Fruit fly (Drosophila melanogaster) whole organism, embryonic: ENCODE measurements around the gene CG10431.

ENCODE experiments used
- Aef1 ChIP-seq: fragments of 200-800 bp; sonication (Bioruptor generic); IDR thresholded peaks from 3 replicates; pipeline ENCODE4 v1.3.6; 2022; ENCODE audit warnings: missing biosample characterization, missing genetic modification characterization
- CG10366 ChIP-seq: fragments of 200-800 bp; sonication (Bioruptor generic); IDR thresholded peaks from 2 replicates; pipeline ENCODE4 v1.3.6; 2022; ENCODE audit warnings: missing biosample characterization, missing genetic modification characterization
- CG10654 ChIP-seq: fragments of 200-800 bp; sonication (Bioruptor generic); optimal IDR thresholded peaks from 2 replicates; lab custom pipeline; 2016; ENCODE audit warnings: missing biosample characterization, missing genetic modification characterization
- CG12236 ChIP-seq: fragments of 200-800 bp; sonication (Bioruptor generic); optimal IDR thresholded peaks from 2 replicates; lab custom pipeline; 2016; ENCODE audit warnings: missing biosample characterization, missing genetic modification characterization
- CG12659 ChIP-seq: fragments of 200-800 bp; sonication (Bioruptor generic); optimal IDR thresholded peaks from 3 replicates; lab custom pipeline; 2017; ENCODE audit warnings: mild to moderate bottlenecking, missing biosample characterization, missing genetic modification reagents, missing genetic modification characterization
- CG12744 ChIP-seq: fragments of 200-800 bp; sonication (Bioruptor generic); optimal IDR thresholded peaks from 2 replicates; lab custom pipeline; 2016; ENCODE audit warnings: missing biosample characterization, missing genetic modification characterization
- CG13296 ChIP-seq: fragments of 200-800 bp; sonication (Bioruptor generic); optimal IDR thresholded peaks from 3 replicates; lab custom pipeline; 2018; ENCODE audit warnings: missing biosample characterization, mild to moderate bottlenecking, missing genetic modification characterization
- CG13775 ChIP-seq: fragments of 200-800 bp; sonication (Bioruptor generic); optimal IDR thresholded peaks from 3 replicates; lab custom pipeline; 2017; ENCODE audit warnings: missing biosample characterization, mild to moderate bottlenecking, missing genetic modification characterization
- CG17568 ChIP-seq: fragments of 200-800 bp; sonication (Bioruptor generic); optimal IDR thresholded peaks from 2 replicates; lab custom pipeline; 2018; ENCODE audit warnings: missing biosample characterization, mild to moderate bottlenecking, missing genetic modification characterization, moderate library complexity
- CG2120 ChIP-seq: fragments of 200-800 bp; sonication (Bioruptor generic); optimal IDR thresholded peaks from 3 replicates; lab custom pipeline; 2016; ENCODE audit warnings: missing biosample characterization, missing genetic modification characterization
- CG30403 ChIP-seq: fragments of 200-800 bp; sonication (Bioruptor generic); optimal IDR thresholded peaks from 3 replicates; lab custom pipeline; 2016; ENCODE audit warnings: missing biosample characterization, missing genetic modification characterization
- CG3065 ChIP-seq: fragments of 200-800 bp; sonication (Bioruptor generic); optimal IDR thresholded peaks from 2 replicates; lab custom pipeline; 2016; ENCODE audit warnings: missing biosample characterization, missing genetic modification characterization
- CG4328 ChIP-seq: fragments of 200-800 bp; sonication (Bioruptor generic); optimal IDR thresholded peaks from 3 replicates; lab custom pipeline; 2017; ENCODE audit warnings: missing biosample characterization, missing genetic modification reagents, missing genetic modification characterization
- CG4424 ChIP-seq: fragments of 200-800 bp; sonication (Bioruptor generic); optimal IDR thresholded peaks from 3 replicates; lab custom pipeline; 2016; ENCODE audit warnings: missing biosample characterization, missing genetic modification characterization
- CG6765 ChIP-seq: fragments of 200-800 bp; sonication (Bioruptor generic); optimal IDR thresholded peaks from 3 replicates; lab custom pipeline; 2017; ENCODE audit warnings: missing biosample characterization, mild to moderate bottlenecking, missing genetic modification characterization
- CG6854 ChIP-seq: fragments of 200-800 bp; sonication (Bioruptor generic); optimal IDR thresholded peaks from 3 replicates; lab custom pipeline; 2017; ENCODE audit warnings: missing biosample characterization, mild to moderate bottlenecking, missing genetic modification characterization
- CG7839 ChIP-seq: fragments of 200-800 bp; sonication (Bioruptor generic); optimal IDR thresholded peaks from 3 replicates; lab custom pipeline; 2018; ENCODE audit warnings: missing biosample characterization, mild to moderate bottlenecking, missing genetic modification characterization, moderate library complexity
- CG7963 ChIP-seq: fragments of 200-800 bp; sonication (Bioruptor generic); IDR thresholded peaks from 3 replicates; pipeline ENCODE4 v1.3.6; 2022; ENCODE audit warnings: missing biosample characterization, missing genetic modification characterization; ENCODE audit not compliant: partially characterized antibody
- CG8281 ChIP-seq: fragments of 200-800 bp; sonication (Bioruptor generic); optimal IDR thresholded peaks from 2 replicates; lab custom pipeline; 2018; ENCODE audit warnings: missing biosample characterization, mild to moderate bottlenecking, missing genetic modification characterization, moderate library complexity
- CG8359 ChIP-seq: fragments of 200-800 bp; sonication (Bioruptor generic); optimal IDR thresholded peaks from 2 replicates; lab custom pipeline; 2017; ENCODE audit warnings: missing biosample characterization, mild to moderate bottlenecking, missing genetic modification characterization, borderline replicate concordance
- CG9437 ChIP-seq: fragments of 200-800 bp; sonication (Bioruptor generic); optimal IDR thresholded peaks from 2 replicates; lab custom pipeline; 2018; ENCODE audit warnings: missing biosample characterization, mild to moderate bottlenecking, missing genetic modification characterization
- CG9817 ChIP-seq: fragments of 200-800 bp; sonication (Bioruptor generic); optimal IDR thresholded peaks from 2 replicates; lab custom pipeline; 2018; ENCODE audit warnings: missing biosample characterization, mild to moderate bottlenecking, missing genetic modification characterization, moderate library complexity
- E2f2 ChIP-seq: fragments of 200-800 bp; sonication (Bioruptor generic); IDR thresholded peaks from 2 replicates; pipeline ENCODE4 v1.3.6; 2022; ENCODE audit warnings: missing biosample characterization, missing genetic modification characterization
- Hand ChIP-seq: fragments of 200-800 bp; sonication (Bioruptor generic); optimal IDR thresholded peaks from 2 replicates; lab custom pipeline; 2017; ENCODE audit warnings: mild to moderate bottlenecking, missing biosample characterization, missing genetic modification reagents, missing genetic modification characterization
- Hr39 ChIP-seq: fragments of >200 bp; optimal IDR thresholded peaks from 2 replicates; lab custom pipeline; 2017
- Lim3 ChIP-seq: fragments of 200-800 bp; sonication (Bioruptor generic); IDR thresholded peaks from 2 replicates; pipeline ENCODE4 v1.3.6; 2022; ENCODE audit warnings: missing biosample characterization, missing genetic modification characterization
- MESR4 ChIP-seq: fragments of 200-800 bp; sonication (Bioruptor generic); optimal IDR thresholded peaks from 2 replicates; lab custom pipeline; 2018; ENCODE audit warnings: missing biosample characterization, mild to moderate bottlenecking, missing genetic modification characterization, moderate library complexity
- NC2β ChIP-seq: fragments of 200-800 bp; sonication (Bioruptor generic); optimal IDR thresholded peaks from 2 replicates; lab custom pipeline; 2016; ENCODE audit warnings: missing biosample characterization, missing genetic modification characterization
- Nf-YC ChIP-seq: fragments of 200-800 bp; optimal IDR thresholded peaks from 3 replicates; lab custom pipeline; 2019; ENCODE audit warnings: missing biosample characterization, mild to moderate bottlenecking, missing genetic modification characterization, moderate library complexity
- Poxn ChIP-seq: fragments of 200-800 bp; sonication (Bioruptor generic); IDR thresholded peaks from 2 replicates; pipeline ENCODE4 v1.3.6; 2022; ENCODE audit warnings: missing biosample characterization, missing genetic modification characterization
- Ptx1 ChIP-seq: fragments of 200-800 bp; sonication (Bioruptor generic); IDR thresholded peaks from 2 replicates; pipeline ENCODE4 v1.3.6; 2022; ENCODE audit warnings: missing biosample characterization, missing genetic modification characterization
- cad ChIP-seq: fragments of >200 bp; optimal IDR thresholded peaks from 2 replicates; lab custom pipeline; 2017; ENCODE audit warnings: missing biosample characterization, missing genetic modification characterization
- dan ChIP-seq: fragments of 200-800 bp; sonication (Bioruptor generic); IDR thresholded peaks from 2 replicates; pipeline ENCODE4 v1.3.6; 2022; ENCODE audit warnings: missing biosample characterization, missing genetic modification characterization
- dpn ChIP-seq, 2 experiments: fragments of 200-800 bp; sonication (Bioruptor generic); optimal IDR thresholded peaks; 3 replicates each; lab custom pipeline; 2016; ENCODE audit warnings: missing biosample characterization in 2 of 2, missing genetic modification characterization in 2 of 2
- ems ChIP-seq: fragments of 200-800 bp; sonication (Bioruptor generic); optimal IDR thresholded peaks from 3 replicates; lab custom pipeline; 2016; ENCODE audit warnings: missing biosample characterization, missing genetic modification characterization
- esg ChIP-seq: fragments of 200-800 bp; sonication (Bioruptor generic); conservative IDR thresholded peaks from 2 replicates; pipeline ENCODE4 v1.3.6; 2022; ENCODE audit warnings: missing biosample characterization, missing genetic modification characterization
- eyg ChIP-seq: fragments of 200-800 bp; sonication (Bioruptor generic); optimal IDR thresholded peaks from 3 replicates; lab custom pipeline; 2016; ENCODE audit warnings: missing biosample characterization, missing genetic modification characterization
- fu2 ChIP-seq: fragments of 200-800 bp; sonication (Bioruptor generic); optimal IDR thresholded peaks from 2 replicates; lab custom pipeline; 2016; ENCODE audit warnings: missing biosample characterization, missing genetic modification characterization
- grau ChIP-seq: fragments of 200-800 bp; optimal IDR thresholded peaks from 3 replicates; lab custom pipeline; 2019; ENCODE audit warnings: missing biosample characterization, mild to moderate bottlenecking, missing genetic modification characterization, moderate library complexity
- gsb-n ChIP-seq: fragments of 200-800 bp; sonication (Bioruptor generic); optimal IDR thresholded peaks from 3 replicates; lab custom pipeline; 2018; ENCODE audit warnings: missing biosample characterization, mild to moderate bottlenecking, missing genetic modification characterization
- ham ChIP-seq: fragments of 200-800 bp; sonication (Bioruptor generic); IDR thresholded peaks from 2 replicates; pipeline ENCODE4 v1.3.6; 2022; ENCODE audit warnings: missing biosample characterization, missing genetic modification characterization
- jigr1 ChIP-seq: fragments of 200-800 bp; sonication (Bioruptor generic); IDR thresholded peaks from 3 replicates; pipeline ENCODE4 v1.3.6; 2022; ENCODE audit warnings: missing biosample characterization, missing genetic modification characterization
- kay ChIP-seq: fragments of 200-800 bp; sonication (Bioruptor generic); optimal IDR thresholded peaks from 2 replicates; lab custom pipeline; 2016; ENCODE audit warnings: missing biosample characterization, missing genetic modification characterization
- lov ChIP-seq, 2 experiments: fragments of 200-800 bp in 1 of 2; fragments of >200 bp in 1 of 2; sonication (Bioruptor generic) in 1 of 2; IDR thresholded peaks in 1 of 2; optimal IDR thresholded peaks in 1 of 2; 2 replicates in 1 of 2; 3 replicates in 1 of 2; pipeline versions ENCODE4 v1.3.6 to Lab custom; 2017 to 2022; ENCODE audit warnings: missing biosample characterization in 1 of 2, missing genetic modification characterization in 1 of 2
- p53 ChIP-seq: fragments of 200-800 bp; sonication (Bioruptor generic); optimal IDR thresholded peaks from 2 replicates; lab custom pipeline; 2016; ENCODE audit warnings: missing biosample characterization, missing genetic modification characterization
- shn ChIP-seq: fragments of 200-800 bp; sonication (Bioruptor generic); optimal IDR thresholded peaks from 3 replicates; lab custom pipeline; 2016; ENCODE audit warnings: missing biosample characterization, missing genetic modification characterization
- slbo ChIP-seq: fragments of 200-800 bp; sonication (Bioruptor generic); IDR thresholded peaks from 2 replicates; pipeline ENCODE4 v1.3.6; 2022; ENCODE audit warnings: missing biosample characterization, missing genetic modification characterization
- sob ChIP-seq: fragments of 200-800 bp; sonication (Bioruptor generic); IDR thresholded peaks from 2 replicates; pipeline ENCODE4 v1.3.6; 2022; ENCODE audit warnings: missing biosample characterization, missing genetic modification characterization
- toy ChIP-seq: fragments of 200-800 bp; sonication (Bioruptor generic); IDR thresholded peaks from 2 replicates; pipeline ENCODE4 v1.3.6; 2022; ENCODE audit warnings: missing biosample characterization, missing genetic modification characterization
- unc-4 ChIP-seq: fragments of 200-800 bp; sonication (Bioruptor generic); IDR thresholded peaks from 2 replicates; pipeline ENCODE4 v1.3.6; 2022; ENCODE audit warnings: missing biosample characterization, missing genetic modification characterization; ENCODE audit not compliant: partially characterized antibody
- wdn ChIP-seq: fragments of 200-800 bp; sonication (Bioruptor generic); IDR thresholded peaks from 2 replicates; pipeline ENCODE4 v1.3.6; 2022; ENCODE audit warnings: missing biosample characterization, missing genetic modification characterization
- wor ChIP-seq: fragments of 200-800 bp; sonication (Bioruptor generic); IDR thresholded peaks from 2 replicates; pipeline ENCODE4 v1.3.6; 2022; ENCODE audit warnings: missing biosample characterization, missing genetic modification characterization

The CG10431 gene

dm6 chr2L:18966214-18966556 lies 8.3 kb upstream of the CG10431 start (continued):
- TF ChIP-seq jigr1 (GFP tag; lab: Robert Waterston, UW) (peak; percentile 40; the same call in 2 of the 3 replicates), Hr39 (lab: Kevin White, UChicago) (no peak), p53 (GFP tag; lab: Kevin White, UChicago) (no peak), lov (optimal IDR thresholded peaks at IDR 0.05; lab: Kevin White, UChicago) (no peak), lov (GFP tag; IDR thresholded peaks at IDR 0.05; lab: Robert Waterston, UW) (no peak), dpn (GFP tag; optimal IDR thresholded peaks at IDR 0.05; lab: Kevin White, UChicago) (peak; percentile 45 to 63), cad (GFP tag; lab: Kevin White, UChicago) (no peak), CG7839 (tag; lab: Kevin White, UChicago) (peak; percentile 86), wor (peak; percentile 61), ham (peak; percentile 90), CG10654 (GFP tag; lab: Kevin White, UChicago) (peak; percentile 53), shn (GFP tag; lab: Kevin White, UChicago) (no peak), fu2 (peak; percentile 39), sob (peak; percentile 94), CG8359 (GFP tag; lab: Kevin White, UChicago) (peak; percentile 22), eyg (GFP tag; lab: Kevin White, UChicago) (peak; percentile 18), CG12744 (no peak), Aef1 (GFP tag; lab: Robert Waterston, UW) (peak; percentile 86), CG13775 (GFP tag; lab: Kevin White, UChicago) (peak; percentile 55), gsb-n (tag; lab: Kevin White, UChicago) (peak; percentile 19), CG6765 (GFP tag; lab: Kevin White, UChicago) (peak; percentile 80), CG8281 (tag; lab: Kevin White, UChicago) (peak; percentile 57), Poxn (GFP tag; lab: Robert Waterston, UW) (peak; percentile 86), NC2β (peak; percentile 19), kay (no peak)

dm6 chr2L:18966844-18967243 lies 7.7 kb upstream of the CG10431 start:
- TF ChIP-seq CG2120 (GFP tag; lab: Kevin White, UChicago) (no peak), toy (GFP tag; lab: Robert Waterston, UW) (no peak), CG10366 (GFP tag; lab: Robert Waterston, UW) (peak; percentile 33; the same call in 1 of the 2 replicates), CG7963 (GFP tag; lab: Robert Waterston, UW) (no peak), CG4424 (GFP tag; lab: Kevin White, UChicago) (peak; percentile 3), unc-4 (GFP tag; lab: Robert Waterston, UW) (no peak), Hand (peak; percentile 38), wdn (peak; percentile 65; the same call in 1 of the 2 replicates), Ptx1 (GFP tag; lab: Robert Waterston, UW) (peak; percentile 76), Nf-YC (tag; lab: Kevin White, UChicago) (peak; percentile 36), CG13775 (GFP tag; lab: Kevin White, UChicago) (peak; percentile 24), CG12236 (GFP tag; lab: Kevin White, UChicago) (no peak), dpn (GFP tag; optimal IDR thresholded peaks at IDR 0.05; lab: Kevin White, UChicago) (no peak), dan (GFP tag; lab: Robert Waterston, UW) (no peak), CG3065 (GFP tag; lab: Kevin White, UChicago) (no peak), esg (GFP tag; lab: Robert Waterston, UW) (peak; percentile 40; the same call in 1 of the 2 replicates), Lim3 (GFP tag; lab: Robert Waterston, UW) (no peak), CG9437 (GFP tag; lab: Kevin White, UChicago) (no peak), grau (tag; lab: Kevin White, UChicago) (peak; percentile 62), MESR4 (no peak), CG9817 (tag; lab: Kevin White, UChicago) (peak; percentile 51), CG17568 (no peak), CG6854 (GFP tag; lab: Kevin White, UChicago) (no peak), CG30403 (GFP tag; lab: Kevin White, UChicago) (peak; percentile 3), CG13296 (GFP tag; lab: Kevin White, UChicago) (peak; percentile 65), ems (GFP tag; lab: Kevin White, UChicago) (no peak), CG4328 (no peak), CG12659 (peak; percentile 36), slbo (peak; percentile 78), E2f2 (GFP tag; lab: Robert Waterston, UW) (peak; percentile 33; the same call in 1 of the 2 replicates)
